Fruit fly (Drosophila melanogaster) whole organism, adult: ENCODE data around the gene CG31195.

Source experiments
- CG11617 ChIP-seq: fragments of 200-800 bp; sonication (Bioruptor generic); optimal IDR thresholded peaks from 2 replicates; lab custom pipeline; 2017; ENCODE audit warnings: mild to moderate bottlenecking, missing biosample characterization, missing genetic modification reagents, missing genetic modification characterization
- CG12768 ChIP-seq: fragments of 200-800 bp; sonication (Bioruptor generic); optimal IDR thresholded peaks from 2 replicates; lab custom pipeline; 2017; ENCODE audit warnings: missing biosample characterization, missing genetic modification characterization, mild to moderate bottlenecking, moderate library complexity, missing genetic modification reagents
- CG14711 ChIP-seq: fragments of 200-800 bp; sonication (Bioruptor generic); optimal IDR thresholded peaks from 2 replicates; lab custom pipeline; 2018; ENCODE audit warnings: missing biosample characterization, mild to moderate bottlenecking, missing genetic modification characterization, moderate library complexity
- CG1620 ChIP-seq: fragments of 200-800 bp; sonication (Bioruptor generic); optimal IDR thresholded peaks from 2 replicates; lab custom pipeline; 2016; ENCODE audit warnings: missing biosample characterization, missing genetic modification characterization
- CG33017 ChIP-seq: fragments of 200-800 bp; sonication (Bioruptor generic); optimal IDR thresholded peaks from 2 replicates; lab custom pipeline; 2018; ENCODE audit warnings: missing biosample characterization, mild to moderate bottlenecking, missing genetic modification characterization, moderate library complexity
- CG5204 ChIP-seq: fragments of 200-800 bp; sonication (Bioruptor generic); optimal IDR thresholded peaks from 2 replicates; lab custom pipeline; 2016; ENCODE audit warnings: missing biosample characterization, missing genetic modification characterization
- CG7045 ChIP-seq: fragments of 200-800 bp; sonication (Bioruptor generic); optimal IDR thresholded peaks from 2 replicates; lab custom pipeline; 2017; ENCODE audit warnings: missing biosample characterization, mild to moderate bottlenecking, missing genetic modification characterization
- CG7101 ChIP-seq: fragments of 200-800 bp; sonication (Bioruptor generic); optimal IDR thresholded peaks from 2 replicates; lab custom pipeline; 2018; ENCODE audit warnings: missing biosample characterization, mild to moderate bottlenecking, missing genetic modification characterization, moderate library complexity
- Clk ChIP-seq: fragments of 200-800 bp; sonication (Bioruptor generic); optimal IDR thresholded peaks from 2 replicates; lab custom pipeline; 2017; ENCODE audit warnings: missing biosample characterization, missing genetic modification characterization
- Crg-1 ChIP-seq: fragments of 200-800 bp; sonication (Bioruptor generic); optimal IDR thresholded peaks from 2 replicates; lab custom pipeline; 2016; ENCODE audit warnings: missing biosample characterization, missing genetic modification characterization
- Hr96 ChIP-seq: fragments of 200-800 bp; sonication (Bioruptor generic); optimal IDR thresholded peaks from 2 replicates; lab custom pipeline; 2016; ENCODE audit warnings: missing biosample characterization, missing genetic modification characterization
- Mnt ChIP-seq: fragments of 200-800 bp; sonication (Bioruptor generic); optimal IDR thresholded peaks from 2 replicates; lab custom pipeline; 2016; ENCODE audit warnings: missing biosample characterization, mild to moderate bottlenecking, missing genetic modification characterization
- bab1 ChIP-seq: fragments of 200-800 bp; sonication (Bioruptor generic); optimal IDR thresholded peaks from 3 replicates; lab custom pipeline; 2019; ENCODE audit warnings: missing biosample characterization, mild to moderate bottlenecking, missing genetic modification characterization, moderate library complexity
- cic ChIP-seq: fragments of 200-800 bp; sonication (Bioruptor generic); optimal IDR thresholded peaks from 2 replicates; lab custom pipeline; 2017; ENCODE audit warnings: missing biosample characterization, mild to moderate bottlenecking, missing genetic modification characterization, moderate library complexity
- cnc ChIP-seq, 2 experiments: fragments of >200 bp; optimal IDR thresholded peaks; 2 replicates each; lab custom pipeline; 2017
- kay ChIP-seq: fragments of 200-800 bp; sonication (Bioruptor generic); peaks from one replicate; lab custom pipeline; 2016; ENCODE audit warnings: missing biosample characterization, missing genetic modification characterization, borderline replicate concordance
- ovo ChIP-seq: fragments of 200-800 bp; sonication (Bioruptor generic); optimal IDR thresholded peaks from 2 replicates; lab custom pipeline; 2016; ENCODE audit warnings: missing biosample characterization, missing genetic modification characterization
- pad ChIP-seq: fragments of 200-800 bp; sonication (Bioruptor generic); optimal IDR thresholded peaks from 3 replicates; lab custom pipeline; 2017; ENCODE audit warnings: missing biosample characterization, missing genetic modification characterization, mild to moderate bottlenecking, moderate library complexity, missing genetic modification reagents
- tj ChIP-seq: fragments of 200-800 bp; sonication (Bioruptor generic); optimal IDR thresholded peaks from 3 replicates; lab custom pipeline; 2017; ENCODE audit warnings: missing biosample characterization, mild to moderate bottlenecking, missing genetic modification characterization, moderate library complexity
- toe ChIP-seq: fragments of 200-800 bp; sonication (Bioruptor generic); optimal IDR thresholded peaks from 2 replicates; lab custom pipeline; 2016; ENCODE audit warnings: missing biosample characterization, missing genetic modification characterization

The CG31195 gene

dm6 chr3R:20748974-20749373 is 13.2 kb downstream of the CG31195 start, which contains the start of gene Prosalpha4T1:
Prosalpha4T1 (minus strand) TSS chr3R:20749074.
- TF ChIP-seq toe (GFP tag; lab: Kevin White, UChicago) (no peak), CG12768 (GFP tag; lab: Kevin White, UChicago) (no peak), CG33017 (tag; lab: Kevin White, UChicago) (no peak), Crg-1 (GFP tag; lab: Kevin White, UChicago) (no peak), cic (GFP tag; lab: Kevin White, UChicago) (no peak), CG1620 (no peak), kay (GFP tag; lab: Kevin White, UChicago) (no peak), ovo (GFP tag; lab: Kevin White, UChicago) (no peak)

- TF ChIP-seq CG12768 (GFP tag; lab: Kevin White, UChicago) (no peak), toe (GFP tag; lab: Kevin White, UChicago) (no peak), kay (GFP tag; lab: Kevin White, UChicago) (peak; percentile 21)
These were observed 16.9 kb downstream of the CG31195 start, which contains the start of gene CG31200 for dm6 chr3R:20745238-20745637. CG31200 (minus strand) TSS chr3R:20745338.

- TF ChIP-seq cic (GFP tag; lab: Kevin White, UChicago) = no peak
- TF ChIP-seq CG33017 (tag; lab: Kevin White, UChicago) = peak; percentile 29
- peak; percentile 10 for TF ChIP-seq CG7045
- no peak for TF ChIP-seq Hr96
These were observed 18.4 kb downstream of the CG31195 start, which contains the start of gene CG31199 for dm6 chr3R:20743769-20744168. CG31199 (minus strand) TSS chr3R:20743869.

DNA sequence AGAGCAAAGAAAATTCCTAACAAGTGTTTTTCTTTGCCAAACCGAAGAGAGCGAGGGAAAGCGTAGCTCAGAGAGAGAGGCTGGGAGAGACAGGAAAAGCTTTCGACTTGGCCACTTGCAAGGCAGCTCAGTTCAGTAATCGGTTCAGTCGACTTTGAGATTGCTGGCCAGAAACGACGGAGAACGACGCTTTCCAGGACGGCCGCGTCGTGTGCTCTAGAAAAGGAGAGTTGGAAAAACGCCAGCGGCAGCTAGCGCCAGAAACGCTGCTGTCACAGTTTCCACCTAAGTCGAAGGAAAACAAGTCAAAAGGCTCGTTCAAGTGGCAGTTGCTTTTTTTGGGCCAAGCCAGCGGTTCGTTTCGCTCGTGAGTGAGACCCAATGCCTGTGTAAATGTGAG is 22.2 kb downstream of the CG31195 start, which contains the start of gene CG42322:
CG42322 (plus strand) TSS at position 138 of the 400 bp plus-strand sequence.
- TF ChIP-seq CG14711 (tag; lab: Kevin White, UChicago) (no peak), Clk (no peak)

DNA sequence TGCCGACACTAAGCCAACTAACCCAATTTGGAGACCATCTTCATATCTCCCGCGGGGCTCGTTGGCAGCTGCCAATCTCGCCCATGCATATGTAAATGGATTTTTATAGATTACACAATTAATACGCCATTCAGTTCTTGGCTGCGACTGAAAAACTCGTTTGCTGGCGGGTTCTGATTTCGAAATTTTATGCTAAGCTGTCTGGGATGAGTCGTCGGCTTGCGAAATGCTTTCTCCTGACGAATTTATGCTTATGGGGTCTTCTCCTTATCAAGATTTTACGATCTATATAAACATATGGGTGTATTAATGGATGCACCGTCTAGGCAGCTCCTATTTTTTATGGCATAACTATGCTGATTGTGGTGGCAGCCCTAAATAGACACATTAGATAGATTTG is 23.2 kb downstream of the CG31195 start, which contains the start of gene CG17267:
CG17267 (minus strand) TSS at position 101 of the 400 bp plus-strand sequence.
- TF ChIP-seq cnc (optimal IDR thresholded peaks at IDR 0.05; lab: Kevin White, UChicago) (no peak), Mnt (GFP tag; lab: Kevin White, UChicago) (no peak), Crg-1 (GFP tag; lab: Kevin White, UChicago) (no peak), CG33017 (tag; lab: Kevin White, UChicago) (no peak), bab1 (GFP tag; lab: Kevin White, UChicago) (no peak), toe (GFP tag; lab: Kevin White, UChicago) (no peak), CG7045 (no peak), pad (no peak), kay (GFP tag; lab: Kevin White, UChicago) (no peak), CG14711 (tag; lab: Kevin White, UChicago) (no peak), CG11617 (GFP tag; lab: Kevin White, UChicago) (no peak)

DNA sequence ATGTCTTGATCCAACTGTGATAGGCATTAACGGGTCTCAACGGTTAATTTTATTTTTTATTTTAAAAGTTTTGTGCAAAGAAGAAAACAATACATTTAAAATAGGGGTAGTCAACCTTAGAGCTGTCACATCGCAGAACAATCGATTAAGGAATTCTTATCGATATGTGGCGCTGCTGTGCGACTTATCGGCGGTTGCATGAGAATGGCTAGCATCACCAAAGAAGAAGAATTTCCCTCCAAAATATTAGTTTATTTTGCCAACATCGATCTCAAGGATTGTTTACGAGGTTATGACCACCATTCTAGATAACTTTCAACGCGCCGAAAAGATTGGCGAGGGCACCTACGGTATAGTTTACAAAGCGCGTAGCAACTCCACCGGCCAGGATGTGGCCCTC is 26.8 kb downstream of the CG31195 start, which contains the start of gene Cdk2:
Cdk2 (plus strand) TSS at position 219 of the 400 bp plus-strand sequence.
- TF ChIP-seq CG11617 (GFP tag; lab: Kevin White, UChicago) (no peak), bab1 (GFP tag; lab: Kevin White, UChicago) (peak; percentile 34)

dm6 chr3R:20731331-20731730 is 30.8 kb downstream of the CG31195 start, which contains the start of gene CG31205:
CG31205 (plus strand) TSS chr3R:20731631.
- TF ChIP-seq CG7101 (tag; lab: Kevin White, UChicago) (no peak), ovo (GFP tag; lab: Kevin White, UChicago) (no peak), tj (GFP tag; lab: Kevin White, UChicago) (no peak), CG33017 (tag; lab: Kevin White, UChicago) (no peak), CG14711 (tag; lab: Kevin White, UChicago) (no peak), CG7045 (no peak), kay (GFP tag; lab: Kevin White, UChicago) (no peak), bab1 (GFP tag; lab: Kevin White, UChicago) (no peak)

dm6 chr3R:20723491-20723890 is 38.7 kb downstream of the CG31195 start:
- TF ChIP-seq CG7045 (no peak), CG11617 (GFP tag; lab: Kevin White, UChicago) (no peak), CG5204 (GFP tag; lab: Kevin White, UChicago) (no peak), ovo (GFP tag; lab: Kevin White, UChicago) (no peak), toe (GFP tag; lab: Kevin White, UChicago) (no peak), tj (GFP tag; lab: Kevin White, UChicago) (no peak), CG7101 (tag; lab: Kevin White, UChicago) (no peak), CG14711 (tag; lab: Kevin White, UChicago) (no peak), CG33017 (tag; lab: Kevin White, UChicago) (no peak), Crg-1 (GFP tag; lab: Kevin White, UChicago) (no peak), Clk (no peak), bab1 (GFP tag; lab: Kevin White, UChicago) (no peak), CG1620 (no peak), cnc (optimal IDR thresholded peaks at IDR 0.05; lab: Kevin White, UChicago) (no peak), kay (GFP tag; lab: Kevin White, UChicago) (no peak), cic (GFP tag; lab: Kevin White, UChicago) (no peak), Mnt (GFP tag; lab: Kevin White, UChicago) (no peak)
